Worm (Caenorhabditis elegans): ENCODE data around the gene rps-5.

ce11 chrIV:11150844-11151243, 40.0 kb upstream of the rps-5 start, which contains the start of gene C08F8.2:
- TF ChIP-seq him-1 (tag; optimal IDR thresholded peaks at IDR 0.05) = no peak
- no peak for TF ChIP-seq dao-5 (tag; optimal IDR thresholded peaks at IDR 0.05)
